Fruit fly (Drosophila melanogaster): Measurements from ENCODE around the gene nan.

DNA sequence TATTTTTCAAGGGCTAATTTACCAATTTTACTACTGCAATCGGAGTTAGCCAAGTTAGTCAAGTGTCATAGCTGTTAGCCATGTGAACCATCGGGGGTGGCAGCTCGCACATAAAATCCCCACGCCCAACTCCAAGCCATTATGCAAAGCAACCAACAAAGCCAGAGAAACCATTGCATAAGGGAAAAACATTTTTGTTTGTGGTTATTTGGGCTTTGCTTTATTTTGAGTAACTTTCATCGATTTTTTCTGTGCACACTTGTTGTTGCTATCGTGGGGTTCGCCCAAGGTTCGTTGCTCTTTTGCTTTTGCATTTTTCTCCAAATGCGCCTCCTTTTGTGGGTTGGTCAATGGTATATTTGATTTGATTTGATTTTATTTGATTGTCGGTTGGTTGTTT, 8.8 kb upstream of the nan start:
- TF ChIP-seq CG9948 (tag; optimal IDR thresholded peaks at IDR 0.05) (no peak), CG12605 (GFP tag; IDR thresholded peaks at IDR 0.05) (no peak), Snoo (tag; optimal IDR thresholded peaks at IDR 0.05) (no peak), CG34367 (tag; optimal IDR thresholded peaks at IDR 0.05) (no peak), CG8301 (tag; optimal IDR thresholded peaks at IDR 0.05) (no peak), CG15710 (tag; optimal IDR thresholded peaks at IDR 0.05) (no peak), CG10348 (GFP tag; IDR thresholded peaks at IDR 0.05) (no peak)
